Worm (Caenorhabditis elegans) whole organism, L1 larva: Measurements from ENCODE around the gene T03F7.7.

Experiments used
- C04F5.9 ChIP-seq: sonication (generic microtip); optimal IDR thresholded peaks from 2 replicates; lab custom pipeline; 2016; ENCODE audit warnings: missing genetic modification characterization, missing compliant biosample characterization
- C16A3.4 ChIP-seq: fragments of 150-350 bp; optimal IDR thresholded peaks from 2 replicates; lab custom pipeline; 2014; ENCODE audit warnings: missing biosample characterization, missing genetic modification characterization
- C34B4.2 ChIP-seq: sonication (generic microtip); optimal IDR thresholded peaks from 2 replicates; lab custom pipeline; 2017; ENCODE audit warnings: mild to moderate bottlenecking, missing genetic modification characterization, missing compliant biosample characterization
- F16B12.6 ChIP-seq: fragments of 150-350 bp; optimal IDR thresholded peaks from 2 replicates; lab custom pipeline; 2014; ENCODE audit warnings: missing biosample characterization, missing genetic modification characterization
- alr-1 ChIP-seq: fragments of 200-800 bp; sonication (Bioruptor generic); optimal IDR thresholded peaks from 2 replicates; lab custom pipeline; 2018; ENCODE audit warnings: borderline replicate concordance, mild to moderate bottlenecking, missing genetic modification characterization, missing compliant biosample characterization
- aly-2 ChIP-seq: fragments of 150-350 bp; optimal IDR thresholded peaks from 2 replicates; lab custom pipeline; 2014; ENCODE audit warnings: missing biosample characterization, missing genetic modification characterization
- ama-1 ChIP-seq: fragments of 150-350 bp; optimal IDR thresholded peaks from 2 replicates; lab custom pipeline; 2014
- ceh-63 ChIP-seq: fragments of 200-800 bp; sonication (Bioruptor generic); optimal IDR thresholded peaks from 2 replicates; lab custom pipeline; 2018; ENCODE audit warnings: mild to moderate bottlenecking, missing genetic modification characterization, missing compliant biosample characterization
- ces-1 ChIP-seq: fragments of 150-350 bp; optimal IDR thresholded peaks from 2 replicates; lab custom pipeline; 2014; ENCODE audit warnings: missing biosample characterization, missing genetic modification reagents, missing genetic modification characterization
- dsc-1 ChIP-seq: sonication (generic microtip); optimal IDR thresholded peaks from 2 replicates; lab custom pipeline; 2016; ENCODE audit warnings: mild to moderate bottlenecking, missing genetic modification characterization, missing compliant biosample characterization
- egl-13 ChIP-seq: sonication (generic microtip); optimal IDR thresholded peaks from 2 replicates; lab custom pipeline; 2016; ENCODE audit warnings: missing genotype, missing genetic modification reagents, missing genetic modification characterization, missing compliant biosample characterization
- egl-27 ChIP-seq, 2 experiments: fragments of 150-350 bp in 1 of 2; sonication (generic microtip); optimal IDR thresholded peaks; 3 replicates each; lab custom pipeline; 2017 to 2018; ENCODE audit warnings: missing biosample characterization in 2 of 2, missing genetic modification characterization in 2 of 2, missing genetic modification reagents in 2 of 2
- elt-2 ChIP-seq: sonication (generic microtip); optimal IDR thresholded peaks from 2 replicates; lab custom pipeline; 2016; ENCODE audit warnings: missing genetic modification characterization, mild to moderate bottlenecking, inconsistent platforms, missing compliant biosample characterization, missing genetic modification reagents
- ets-5 ChIP-seq: fragments of 200-800 bp; sonication (Bioruptor generic); IDR thresholded peaks from 2 replicates; pipeline ENCODE4 v1.3.6; 2022; ENCODE audit warnings: missing genetic modification characterization, missing compliant biosample characterization
- fkh-10 ChIP-seq: sonication (generic microtip); optimal IDR thresholded peaks from 2 replicates; lab custom pipeline; 2017; ENCODE audit warnings: missing biosample characterization, missing genetic modification reagents, missing genetic modification characterization
- fkh-4 ChIP-seq: sonication (generic microtip); optimal IDR thresholded peaks from 2 replicates; lab custom pipeline; 2016; ENCODE audit warnings: missing compliant biosample characterization, missing genetic modification characterization, borderline replicate concordance
- fos-1 ChIP-seq: fragments of 150-350 bp; optimal IDR thresholded peaks from 2 replicates; lab custom pipeline; 2014; ENCODE audit warnings: missing biosample characterization, missing genetic modification characterization
- grh-1 ChIP-seq: fragments of 200-800 bp; sonication (Bioruptor generic); IDR thresholded peaks from 2 replicates; pipeline ENCODE4 v1.3.6; 2022; ENCODE audit warnings: missing genetic modification reagents, missing genetic modification characterization, missing compliant biosample characterization
- hlh-17 ChIP-seq: fragments of 200-800 bp; sonication (Bioruptor generic); optimal IDR thresholded peaks from 2 replicates; lab custom pipeline; 2018; ENCODE audit warnings: missing genetic modification characterization, mild to moderate bottlenecking, missing compliant biosample characterization, moderate library complexity, borderline replicate concordance
- hpl-2 ChIP-seq: fragments of 150-350 bp; optimal IDR thresholded peaks from 2 replicates; lab custom pipeline; 2014; ENCODE audit warnings: missing biosample characterization, missing genetic modification reagents, missing genetic modification characterization
- isw-1 ChIP-seq: fragments of 200-800 bp; sonication (Bioruptor generic); IDR thresholded peaks from 2 replicates; pipeline ENCODE4 v1.3.6; 2022; ENCODE audit warnings: missing genetic modification characterization, missing compliant biosample characterization
- lin-14 ChIP-seq: fragments of 200-800 bp; sonication (Bioruptor generic); optimal IDR thresholded peaks from 2 replicates; lab custom pipeline; 2018; ENCODE audit warnings: mild to moderate bottlenecking, missing genetic modification characterization, moderate library complexity, missing compliant biosample characterization
- lin-15B ChIP-seq: fragments of 150-350 bp; sonication (generic microtip); optimal IDR thresholded peaks from 3 replicates; lab custom pipeline; 2014; ENCODE audit warnings: missing biosample characterization, missing genetic modification characterization
- lin-35 ChIP-seq, 2 experiments: fragments of 150-350 bp; optimal IDR thresholded peaks; 2 replicates each; lab custom pipeline; 2014; ENCODE audit warnings: missing biosample characterization in 2 of 2, missing genetic modification characterization in 2 of 2, missing genetic modification reagents in 2 of 2
- lin-39 ChIP-seq: fragments of 150-350 bp; optimal IDR thresholded peaks from 2 replicates; lab custom pipeline; 2014; ENCODE audit warnings: missing biosample characterization, missing genetic modification reagents, missing genetic modification characterization
- lir-3 ChIP-seq: sonication (generic microtip); optimal IDR thresholded peaks from 2 replicates; lab custom pipeline; 2016; ENCODE audit warnings: mild to moderate bottlenecking, missing genetic modification characterization, moderate library complexity, missing compliant biosample characterization; ENCODE audit not compliant: poor library complexity
- lsy-2 ChIP-seq, 2 experiments: fragments of 150-350 bp; optimal IDR thresholded peaks; 2 replicates each; lab custom pipeline; 2014; ENCODE audit warnings: missing biosample characterization in 2 of 2, missing genetic modification characterization in 2 of 2
- mef-2 ChIP-seq: fragments of 150-350 bp; optimal IDR thresholded peaks from 2 replicates; lab custom pipeline; 2014; ENCODE audit warnings: missing biosample characterization, missing genetic modification characterization
- nhr-12 ChIP-seq: sonication (generic microtip); optimal IDR thresholded peaks from 2 replicates; lab custom pipeline; 2017; ENCODE audit warnings: missing biosample characterization, missing genetic modification characterization
- nhr-20 ChIP-seq: sonication (generic microtip); optimal IDR thresholded peaks from 2 replicates; lab custom pipeline; 2016; ENCODE audit warnings: mild to moderate bottlenecking, missing genetic modification characterization, missing compliant biosample characterization
- nhr-28 ChIP-seq: fragments of 150-350 bp; optimal IDR thresholded peaks from 2 replicates; lab custom pipeline; 2014; ENCODE audit warnings: missing biosample characterization, missing genetic modification characterization
- nhr-47 ChIP-seq: sonication (generic microtip); optimal IDR thresholded peaks from 2 replicates; lab custom pipeline; 2016; ENCODE audit warnings: mild to moderate bottlenecking, missing genetic modification characterization, moderate library complexity, missing compliant biosample characterization
- nhr-76 ChIP-seq: sonication (generic microtip); optimal IDR thresholded peaks from 2 replicates; lab custom pipeline; 2017; ENCODE audit warnings: missing biosample characterization, missing genetic modification characterization
- nhr-77 ChIP-seq: fragments of 150-350 bp; optimal IDR thresholded peaks from 2 replicates; lab custom pipeline; 2014; ENCODE audit warnings: missing biosample characterization, missing genetic modification characterization
- nhr-84 ChIP-seq: sonication (generic microtip); optimal IDR thresholded peaks from 2 replicates; lab custom pipeline; 2017; ENCODE audit warnings: missing biosample characterization, missing genetic modification characterization
- nhr-85 ChIP-seq: sonication (generic microtip); peaks from one replicate; lab custom pipeline; 2016; ENCODE audit warnings: missing genetic modification characterization, inconsistent platforms, missing compliant biosample characterization
- nhr-90 ChIP-seq: sonication (generic microtip); optimal IDR thresholded peaks from 2 replicates; lab custom pipeline; 2016; ENCODE audit warnings: mild to moderate bottlenecking, missing genetic modification characterization, missing compliant biosample characterization; ENCODE audit not compliant: poor library complexity
- pag-3 ChIP-seq: sonication (generic microtip); optimal IDR thresholded peaks from 2 replicates; lab custom pipeline; 2017; ENCODE audit warnings: missing genetic modification characterization, mild to moderate bottlenecking, missing compliant biosample characterization, antibody characterized with exemption, borderline replicate concordance; ENCODE audit not compliant: insufficient read depth
- pax-3 ChIP-seq: fragments of 200-800 bp; sonication (Bioruptor generic); optimal IDR thresholded peaks from 2 replicates; lab custom pipeline; 2018; ENCODE audit warnings: mild to moderate bottlenecking, missing genetic modification characterization, moderate library complexity, missing compliant biosample characterization
- pqm-1 ChIP-seq: sonication (generic microtip); optimal IDR thresholded peaks from 3 replicates; lab custom pipeline; 2017; ENCODE audit warnings: missing biosample characterization, missing genetic modification characterization
- rnt-1 ChIP-seq: sonication (generic microtip); optimal IDR thresholded peaks from 2 replicates; lab custom pipeline; 2016; ENCODE audit warnings: mild to moderate bottlenecking, missing genetic modification characterization, moderate library complexity, missing compliant biosample characterization
- skn-1 ChIP-seq: fragments of 150-350 bp; optimal IDR thresholded peaks from 2 replicates; lab custom pipeline; 2014; ENCODE audit warnings: missing biosample characterization, missing genetic modification characterization
- snu-23 ChIP-seq: sonication (generic microtip); optimal IDR thresholded peaks from 2 replicates; lab custom pipeline; 2016; ENCODE audit warnings: missing genetic modification characterization, missing compliant biosample characterization
- sptf-1 ChIP-seq: fragments of 150-350 bp; optimal IDR thresholded peaks from 2 replicates; lab custom pipeline; 2014; ENCODE audit warnings: missing biosample characterization, missing genetic modification characterization
- swsn-7 ChIP-seq: sonication (generic microtip); optimal IDR thresholded peaks from 2 replicates; lab custom pipeline; 2016; ENCODE audit warnings: missing genetic modification characterization, missing compliant biosample characterization
- tlp-1 ChIP-seq: fragments of 150-350 bp; optimal IDR thresholded peaks from 2 replicates; lab custom pipeline; 2014; ENCODE audit warnings: missing biosample characterization, missing genetic modification characterization
- unc-30 ChIP-seq: sonication (generic microtip); optimal IDR thresholded peaks from 2 replicates; lab custom pipeline; 2017; ENCODE audit warnings: missing biosample characterization, missing genetic modification characterization
- unc-62 ChIP-seq: fragments of 150-350 bp; optimal IDR thresholded peaks from 2 replicates; lab custom pipeline; 2014; ENCODE audit warnings: missing biosample characterization, missing genetic modification reagents, missing genetic modification characterization
- vab-15 ChIP-seq: sonication (generic microtip); optimal IDR thresholded peaks from 2 replicates; lab custom pipeline; 2017; ENCODE audit warnings: missing genotype, mild to moderate bottlenecking, missing genetic modification characterization, missing compliant biosample characterization
- zag-1 ChIP-seq: fragments of 150-350 bp; optimal IDR thresholded peaks from 2 replicates; lab custom pipeline; 2014; ENCODE audit warnings: missing biosample characterization, missing genetic modification characterization
- ztf-4 ChIP-seq: fragments of 150-350 bp; optimal IDR thresholded peaks from 2 replicates; lab custom pipeline; 2014; ENCODE audit warnings: missing biosample characterization, missing genetic modification characterization

T03F7.7 gene

ce11 chrV:11326914-11327367 lies 15.7 kb downstream of the T03F7.7 start, which contains the start of gene tmed-10 (continued):
- TF ChIP-seq swsn-7 (tag; lab: Kevin White, UChicago): peak; percentile 70
- TF ChIP-seq C34B4.2 (tag; lab: Kevin White, UChicago): no peak
- peak; percentile 49 for TF ChIP-seq lin-15B
- TF ChIP-seq aly-2 (tag; lab: Kevin White, UChicago): no peak
- TF ChIP-seq F16B12.6: peak; percentile 92
- TF ChIP-seq nhr-47 (tag; lab: Kevin White, UChicago): peak; percentile 64
- no peak for TF ChIP-seq unc-62 (GFP tag; lab: Kevin White, UChicago)
- peak; percentile 58 to 67 for TF ChIP-seq lin-35 (GFP tag; optimal IDR thresholded peaks at IDR 0.05; lab: Kevin White, UChicago)
- peak; percentile 44 for TF ChIP-seq nhr-77
- TF ChIP-seq lsy-2 (tag; optimal IDR thresholded peaks at IDR 0.05; lab: Kevin White, UChicago): peak; percentile 87 to 96
- TF ChIP-seq nhr-85 (tag; lab: Kevin White, UChicago): no peak
- TF ChIP-seq vab-15 (tag; lab: Kevin White, UChicago): no peak
- no peak for TF ChIP-seq unc-30 (tag; lab: Kevin White, UChicago)
- TF ChIP-seq nhr-84 (tag; lab: Kevin White, UChicago): no peak
- no peak for TF ChIP-seq pag-3 (tag; lab: Kevin White, UChicago)
- TF ChIP-seq ama-1 (lab: Kevin White, UChicago): no peak
- TF ChIP-seq lin-14 (GFP tag; lab: Kevin White, UChicago): peak; percentile 83
- no peak for TF ChIP-seq mef-2 (tag; lab: Kevin White, UChicago)
- no peak for TF ChIP-seq pax-3 (tag; lab: Kevin White, UChicago)
- no peak for TF ChIP-seq ces-1
- TF ChIP-seq lin-39 (tag; lab: Kevin White, UChicago): no peak
- no peak for TF ChIP-seq tlp-1 (tag; lab: Kevin White, UChicago)
- TF ChIP-seq nhr-76 (tag; lab: Kevin White, UChicago): no peak
- no peak for TF ChIP-seq hlh-17 (GFP tag; lab: Kevin White, UChicago)
- no peak for TF ChIP-seq egl-27 (tag; optimal IDR thresholded peaks at IDR 0.05; lab: Kevin White, UChicago)
- peak; percentile 45 for TF ChIP-seq dsc-1 (tag; lab: Kevin White, UChicago)
- no peak for TF ChIP-seq fos-1
- TF ChIP-seq elt-2 (tag; lab: Kevin White, UChicago): peak; percentile 16
- TF ChIP-seq ets-5 (GFP tag; lab: Robert Waterston, UW): no peak
- TF ChIP-seq isw-1 (GFP tag; lab: Robert Waterston, UW): peak; percentile 68
- TF ChIP-seq hpl-2 (GFP tag; lab: Kevin White, UChicago): no peak
- TF ChIP-seq ceh-63 (GFP tag; lab: Kevin White, UChicago): no peak
- no peak for TF ChIP-seq fkh-4 (tag; lab: Kevin White, UChicago)
- peak; percentile 62 for TF ChIP-seq rnt-1 (tag; lab: Kevin White, UChicago)
- TF ChIP-seq C16A3.4 (tag; lab: Kevin White, UChicago): peak; percentile 28
- no peak for TF ChIP-seq pqm-1 (tag; lab: Kevin White, UChicago)
- no peak for TF ChIP-seq alr-1 (tag; lab: Kevin White, UChicago)
- TF ChIP-seq nhr-90 (tag; lab: Kevin White, UChicago): peak; percentile 54
- no peak for TF ChIP-seq grh-1
- no peak for TF ChIP-seq egl-13 (tag; lab: Kevin White, UChicago)
- TF ChIP-seq snu-23: peak; percentile 84
- TF ChIP-seq nhr-20: peak; percentile 80
- no peak for TF ChIP-seq sptf-1
- TF ChIP-seq ztf-4 (tag; lab: Kevin White, UChicago): no peak
- TF ChIP-seq nhr-28: no peak
- TF ChIP-seq nhr-12: no peak
- no peak for TF ChIP-seq C04F5.9 (tag; lab: Kevin White, UChicago)
- no peak for TF ChIP-seq lir-3 (tag; lab: Kevin White, UChicago)
- no peak for TF ChIP-seq zag-1
- TF ChIP-seq skn-1 (tag; lab: Kevin White, UChicago): peak; percentile 48
- TF ChIP-seq fkh-10 (GFP tag; lab: Kevin White, UChicago): peak; percentile 27
